Worm (Caenorhabditis elegans) whole organism, young adult: ENCODE results near the gene dpf-1.
A peak's percentile ranks its signal among the peaks of the same experiment; 100 is the strongest.

Source experiments
- B0261.1 ChIP-seq: sonication (generic microtip); optimal IDR thresholded peaks from 2 replicates; lab custom pipeline; 2016; ENCODE audit warnings: mild to moderate bottlenecking, missing genetic modification characterization, moderate library complexity, missing compliant biosample characterization
- F10E7.11 ChIP-seq: sonication (generic microtip); optimal IDR thresholded peaks from 2 replicates; lab custom pipeline; 2017; ENCODE audit warnings: mild to moderate bottlenecking, missing genetic modification characterization, moderate library complexity, missing compliant biosample characterization
- F23B12.7 ChIP-seq: sonication (generic microtip); optimal IDR thresholded peaks from 2 replicates; lab custom pipeline; 2017; ENCODE audit warnings: missing genetic modification characterization, mild to moderate bottlenecking, missing compliant biosample characterization, antibody characterized with exemption, moderate library complexity; ENCODE audit not compliant: insufficient read depth
- F33H1.4 ChIP-seq: fragments of 200-800 bp; sonication (Bioruptor generic); IDR thresholded peaks from 2 replicates; pipeline ENCODE4 v1.3.6; 2022; ENCODE audit warnings: missing genetic modification reagents, missing genetic modification characterization, missing compliant biosample characterization
- F37B4.10 ChIP-seq: fragments of 200-800 bp; sonication (Bioruptor generic); IDR thresholded peaks from 2 replicates; pipeline ENCODE4 v1.3.6; 2022; ENCODE audit warnings: missing genetic modification characterization, missing compliant biosample characterization
- F55B11.4 ChIP-seq: sonication (generic microtip); optimal IDR thresholded peaks from 2 replicates; lab custom pipeline; 2016; ENCODE audit warnings: missing compliant biosample characterization, missing genetic modification characterization, borderline replicate concordance; ENCODE audit not compliant: insufficient read depth
- F57C9.4 ChIP-seq: sonication (generic microtip); optimal IDR thresholded peaks from 2 replicates; lab custom pipeline; 2017; ENCODE audit warnings: mild to moderate bottlenecking, missing genetic modification characterization, missing compliant biosample characterization
- K12H6.12 ChIP-seq: fragments of 200-800 bp; sonication (Bioruptor generic); optimal IDR thresholded peaks from 2 replicates; lab custom pipeline; 2018; ENCODE audit warnings: mild to moderate bottlenecking, missing genetic modification characterization, missing compliant biosample characterization
- Y56A3A.18 ChIP-seq: fragments of 200-800 bp; sonication (Bioruptor generic); IDR thresholded peaks from 2 replicates; pipeline ENCODE4 v1.3.6; 2022; ENCODE audit warnings: missing genetic modification reagents, missing genetic modification characterization, missing compliant biosample characterization
- Y79H2A.3 ChIP-seq: fragments of 200-800 bp; sonication (Bioruptor generic); conservative IDR thresholded peaks from 2 replicates; pipeline ENCODE4 v1.3.6; 2022; ENCODE audit warnings: missing genetic modification reagents, missing genetic modification characterization, missing compliant biosample characterization
- Y95B8A.8 ChIP-seq: fragments of 200-800 bp; sonication (Bioruptor generic); IDR thresholded peaks from 2 replicates; pipeline ENCODE4 v1.3.6; 2022; ENCODE audit warnings: missing genetic modification reagents, missing genetic modification characterization, missing compliant biosample characterization
- ZK185.1 ChIP-seq: sonication (generic microtip); optimal IDR thresholded peaks from 2 replicates; lab custom pipeline; 2016; ENCODE audit warnings: mild to moderate bottlenecking, missing genetic modification characterization, missing compliant biosample characterization; ENCODE audit not compliant: poor library complexity, severe bottlenecking
- athp-1 ChIP-seq: sonication (generic microtip); optimal IDR thresholded peaks from 2 replicates; lab custom pipeline; 2017; ENCODE audit warnings: mild to moderate bottlenecking, missing genetic modification characterization, missing compliant biosample characterization
- attf-5 ChIP-seq: fragments of 200-800 bp; sonication (Bioruptor generic); optimal IDR thresholded peaks from 2 replicates; lab custom pipeline; 2018; ENCODE audit warnings: mild to moderate bottlenecking, missing genetic modification characterization, missing compliant biosample characterization
- attf-6 ChIP-seq: fragments of 200-800 bp; sonication (Bioruptor generic); IDR thresholded peaks from 2 replicates; pipeline ENCODE4 v1.3.6; 2022; ENCODE audit warnings: missing genetic modification reagents, missing genetic modification characterization, missing compliant biosample characterization
- ccch-3 ChIP-seq: fragments of 200-800 bp; sonication (Bioruptor generic); optimal IDR thresholded peaks from 2 replicates; lab custom pipeline; 2018; ENCODE audit warnings: mild to moderate bottlenecking, missing genetic modification characterization, missing compliant biosample characterization
- ceh-100 ChIP-seq: fragments of 200-800 bp; sonication (Bioruptor generic); IDR thresholded peaks from 2 replicates; pipeline ENCODE4 v1.3.6; 2022; ENCODE audit warnings: missing genetic modification reagents, missing genetic modification characterization, missing compliant biosample characterization
- ceh-27 ChIP-seq: fragments of 200-800 bp; sonication (Bioruptor generic); optimal IDR thresholded peaks from 2 replicates; lab custom pipeline; 2018; ENCODE audit warnings: mild to moderate bottlenecking, missing genetic modification characterization, moderate library complexity, missing compliant biosample characterization
- ceh-40 ChIP-seq: fragments of 200-800 bp; sonication (Bioruptor generic); IDR thresholded peaks from 2 replicates; pipeline ENCODE4 v1.3.6; 2022; ENCODE audit warnings: missing genetic modification characterization, missing compliant biosample characterization
- ceh-58 ChIP-seq: fragments of 200-800 bp; sonication (Bioruptor generic); IDR thresholded peaks from 2 replicates; pipeline ENCODE4 v1.3.6; 2022; ENCODE audit warnings: missing genetic modification characterization, missing compliant biosample characterization
- chd-7 ChIP-seq: sonication (generic microtip); optimal IDR thresholded peaks from 2 replicates; lab custom pipeline; 2016; ENCODE audit warnings: mild to moderate bottlenecking, missing genetic modification characterization, moderate library complexity, missing compliant biosample characterization
- dox-1 ChIP-seq: fragments of 200-800 bp; sonication (Bioruptor generic); IDR thresholded peaks from 2 replicates; pipeline ENCODE4 v1.3.6; 2022; ENCODE audit warnings: missing genetic modification reagents, missing genetic modification characterization, missing compliant biosample characterization
- dpl-1 ChIP-seq: fragments of 150-350 bp; optimal IDR thresholded peaks from 2 replicates; lab custom pipeline; 2014; ENCODE audit warnings: missing biosample characterization, missing genetic modification reagents, missing genetic modification characterization
- him-1 ChIP-seq: sonication (generic microtip); optimal IDR thresholded peaks from 2 replicates; lab custom pipeline; 2016; ENCODE audit warnings: missing genotype, missing genetic modification reagents, missing genetic modification characterization, missing compliant biosample characterization
- let-526 ChIP-seq: fragments of 200-800 bp; sonication (Bioruptor generic); IDR thresholded peaks from 2 replicates; pipeline ENCODE4 v1.3.6; 2022; ENCODE audit warnings: missing genetic modification reagents, missing genetic modification characterization, missing compliant biosample characterization
- let-607 ChIP-seq, 2 experiments: fragments of 200-800 bp in 1 of 2; sonication (Bioruptor generic) in 1 of 2; sonication (generic microtip) in 1 of 2; optimal IDR thresholded peaks; 2 replicates each; lab custom pipeline; 2016 to 2018; ENCODE audit warnings: mild to moderate bottlenecking in 2 of 2, missing compliant biosample characterization in 2 of 2, missing genetic modification characterization in 2 of 2, moderate library complexity in 2 of 2, missing genotype in 1 of 2
- lin-26 ChIP-seq: fragments of 200-800 bp; sonication (Bioruptor generic); IDR thresholded peaks from 2 replicates; pipeline ENCODE4 v1.3.6; 2022; ENCODE audit warnings: missing genetic modification reagents, missing genetic modification characterization, missing compliant biosample characterization
- lin-35 ChIP-seq, 3 experiments: fragments of 150-350 bp in 2 of 3; sonication (generic microtip) in 1 of 3; optimal IDR thresholded peaks; 2 replicates each; lab custom pipeline; 2014 to 2018; ENCODE audit warnings: missing biosample characterization in 3 of 3, missing genetic modification characterization in 3 of 3, missing genetic modification reagents in 3 of 3
- lir-1 ChIP-seq: fragments of 200-800 bp; sonication (Bioruptor generic); conservative IDR thresholded peaks from 2 replicates; pipeline ENCODE4 v1.3.6; 2022; ENCODE audit warnings: missing genetic modification reagents, missing genetic modification characterization, missing compliant biosample characterization
- lsl-1 ChIP-seq: fragments of 200-800 bp; sonication (Bioruptor generic); optimal IDR thresholded peaks from 2 replicates; lab custom pipeline; 2018; ENCODE audit warnings: mild to moderate bottlenecking, missing genetic modification characterization, moderate library complexity, missing compliant biosample characterization
- lsy-27 ChIP-seq: sonication (generic microtip); optimal IDR thresholded peaks from 2 replicates; lab custom pipeline; 2017; ENCODE audit warnings: missing genetic modification characterization, mild to moderate bottlenecking, missing compliant biosample characterization, antibody characterized with exemption, missing genotype, borderline replicate concordance; ENCODE audit not compliant: insufficient read depth
- madf-8 ChIP-seq: fragments of 200-800 bp; sonication (Bioruptor generic); conservative IDR thresholded peaks from 2 replicates; pipeline ENCODE4 v1.3.6; 2022; ENCODE audit warnings: missing genetic modification reagents, missing genetic modification characterization, missing compliant biosample characterization
- mel-28 ChIP-seq: sonication (generic microtip); optimal IDR thresholded peaks from 2 replicates; lab custom pipeline; 2016; ENCODE audit warnings: borderline replicate concordance, mild to moderate bottlenecking, missing genetic modification characterization, missing compliant biosample characterization
- nfya-1 ChIP-seq: sonication (generic microtip); optimal IDR thresholded peaks from 2 replicates; lab custom pipeline; 2017; ENCODE audit warnings: antibody characterized with exemption, missing compliant biosample characterization, missing genetic modification characterization, borderline replicate concordance; ENCODE audit not compliant: insufficient read depth
- nhr-120 ChIP-seq: fragments of 200-800 bp; sonication (Bioruptor generic); IDR thresholded peaks from 2 replicates; pipeline ENCODE4 v1.3.6; 2022; ENCODE audit warnings: missing genetic modification characterization, missing compliant biosample characterization
- nhr-27 ChIP-seq: fragments of 200-800 bp; sonication (Bioruptor generic); optimal IDR thresholded peaks from 2 replicates; lab custom pipeline; 2018; ENCODE audit warnings: mild to moderate bottlenecking, missing genetic modification characterization, moderate library complexity, missing compliant biosample characterization
- nhr-80 ChIP-seq: sonication (generic microtip); optimal IDR thresholded peaks from 2 replicates; lab custom pipeline; 2016; ENCODE audit warnings: missing genetic modification characterization, missing compliant biosample characterization
- pbrm-1 ChIP-seq: fragments of 200-800 bp; sonication (Bioruptor generic); IDR thresholded peaks from 2 replicates; pipeline ENCODE4 v1.3.6; 2022; ENCODE audit warnings: missing genetic modification reagents, missing genetic modification characterization, missing compliant biosample characterization
- pha-4 ChIP-seq: fragments of 150-350 bp; sonication (generic microtip); optimal IDR thresholded peaks from 2 replicates; lab custom pipeline; 2014; ENCODE audit warnings: missing biosample characterization, missing genetic modification reagents, missing genetic modification characterization
- rcor-1 ChIP-seq: fragments of 200-800 bp; sonication (Bioruptor generic); IDR thresholded peaks from 2 replicates; pipeline ENCODE4 v1.3.6; 2022; ENCODE audit warnings: missing genetic modification reagents, missing genetic modification characterization, missing compliant biosample characterization
- repo-1 ChIP-seq: sonication (generic microtip); optimal IDR thresholded peaks from 2 replicates; lab custom pipeline; 2017; ENCODE audit warnings: mild to moderate bottlenecking, missing genetic modification characterization, missing compliant biosample characterization
- rpc-1 ChIP-seq, 2 experiments: fragments of 150-350 bp in 1 of 2; sonication (generic microtip) in 1 of 2; optimal IDR thresholded peaks; 2 replicates each; lab custom pipeline; 2014 to 2018; ENCODE audit warnings: missing biosample characterization in 1 of 2, missing genetic modification characterization in 1 of 2, missing genetic modification reagents in 1 of 2, missing genotype in 1 of 2
- sea-2 ChIP-seq: fragments of 200-800 bp; sonication (Bioruptor generic); IDR thresholded peaks from 2 replicates; pipeline ENCODE4 v1.3.6; 2022; ENCODE audit warnings: missing genetic modification characterization, missing compliant biosample characterization
- snpc-1.1 ChIP-seq: sonication (generic microtip); optimal IDR thresholded peaks from 2 replicates; lab custom pipeline; 2017; ENCODE audit warnings: missing genetic modification characterization, mild to moderate bottlenecking, missing compliant biosample characterization, antibody characterized with exemption, moderate library complexity, missing genotype, missing genetic modification reagents; ENCODE audit not compliant: insufficient read depth
- sptf-2 ChIP-seq: fragments of 200-800 bp; sonication (Bioruptor generic); optimal IDR thresholded peaks from 2 replicates; lab custom pipeline; 2018; ENCODE audit warnings: mild to moderate bottlenecking, missing genetic modification characterization, missing compliant biosample characterization
- tlf-1 ChIP-seq: fragments of 200-800 bp; sonication (Bioruptor generic); optimal IDR thresholded peaks from 2 replicates; lab custom pipeline; 2018; ENCODE audit warnings: mild to moderate bottlenecking, missing genetic modification characterization, missing compliant biosample characterization
- unc-130 ChIP-seq: sonication (generic microtip); optimal IDR thresholded peaks from 2 replicates; lab custom pipeline; 2016; ENCODE audit warnings: missing genetic modification reagents, missing genetic modification characterization, missing compliant biosample characterization

Gene dpf-1

DNA sequence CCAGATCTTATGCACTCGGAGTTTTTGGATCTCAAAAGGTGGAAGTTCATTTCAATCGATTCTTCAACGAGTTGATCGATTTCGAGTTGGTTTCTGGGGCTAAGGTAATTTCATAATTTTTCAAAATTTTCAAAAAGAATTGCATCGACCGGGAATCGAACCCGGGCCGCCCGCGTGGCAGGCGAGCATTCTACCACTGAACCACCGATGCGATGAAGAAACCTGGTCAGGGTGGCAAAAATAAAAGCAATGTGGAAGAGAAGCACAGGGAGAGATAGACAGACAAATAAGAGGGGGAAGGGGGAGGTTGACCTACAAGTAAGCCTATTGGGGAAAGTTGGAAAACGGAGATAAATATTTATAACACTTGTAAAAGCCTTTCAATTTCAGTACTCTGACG lies 33.9 kb downstream of the dpf-1 start (continued):
- TF ChIP-seq lin-35 (GFP tag; optimal IDR thresholded peaks at IDR 0.05; lab: Kevin White, UChicago) = no peak
- no peak for TF ChIP-seq let-526 (GFP tag; lab: Robert Waterston, UW)
- TF ChIP-seq B0261.1 (tag; lab: Kevin White, UChicago) = peak; percentile 85
- no peak for TF ChIP-seq Y95B8A.8 (GFP tag; lab: Robert Waterston, UW)
- 0 out of 2 replicates have a peak, but pooled peaks have one; percentile 62 for TF ChIP-seq ceh-58 (GFP tag; lab: Robert Waterston, UW)
- no peak for TF ChIP-seq nfya-1 (tag; lab: Kevin White, UChicago)
- no peak for TF ChIP-seq ceh-40 (GFP tag; lab: Robert Waterston, UW)
- TF ChIP-seq nhr-120 (GFP tag; lab: Robert Waterston, UW) = 0 out of 2 replicates have a peak, but pooled peaks have one; percentile 30
- no peak for TF ChIP-seq lsy-27 (tag; lab: Kevin White, UChicago)
- TF ChIP-seq pha-4 (tag; lab: Kevin White, UChicago) = no peak
- TF ChIP-seq Y79H2A.3 = no peak
- TF ChIP-seq tlf-1 = no peak
- TF ChIP-seq nhr-27 (tag; lab: Kevin White, UChicago) = no peak
- peak in 1 of 2 experiments; percentile 14 for TF ChIP-seq let-607 (tag; optimal IDR thresholded peaks at IDR 0.05; lab: Kevin White, UChicago)
- TF ChIP-seq lin-26 = peak; percentile 85
- TF ChIP-seq sea-2 (GFP tag; lab: Robert Waterston, UW) = no peak
- TF ChIP-seq ccch-3 (GFP tag; lab: Kevin White, UChicago) = no peak
- no peak for TF ChIP-seq F37B4.10 (GFP tag; lab: Robert Waterston, UW)
- no peak for TF ChIP-seq madf-8 (GFP tag; lab: Robert Waterston, UW)
- peak; percentile 19 for TF ChIP-seq chd-7
- TF ChIP-seq repo-1 (tag; lab: Kevin White, UChicago) = no peak
- no peak for TF ChIP-seq rcor-1 (GFP tag; lab: Robert Waterston, UW)
- peak; percentile 24 for TF ChIP-seq nhr-80
- no peak for TF ChIP-seq ceh-100 (GFP tag; lab: Robert Waterston, UW)
- TF ChIP-seq athp-1 = peak; percentile 52
- TF ChIP-seq snpc-1.1 (tag; lab: Kevin White, UChicago) = no peak
- TF ChIP-seq mel-28 (tag; lab: Kevin White, UChicago) = no peak
- peak; percentile 7 for TF ChIP-seq attf-5 (GFP tag; lab: Kevin White, UChicago)
- TF ChIP-seq him-1 = peak; percentile 20
- TF ChIP-seq ZK185.1 = peak; percentile 24
- TF ChIP-seq F55B11.4 (tag; lab: Kevin White, UChicago) = no peak
- TF ChIP-seq lsl-1 (GFP tag; lab: Kevin White, UChicago) = peak; percentile 36
- TF ChIP-seq dox-1 (GFP tag; lab: Robert Waterston, UW) = peak; percentile 63
- no peak for TF ChIP-seq F10E7.11
- peak; percentile 33; the same call in 1 of the 2 replicates for TF ChIP-seq attf-6 (GFP tag; lab: Robert Waterston, UW)
- TF ChIP-seq F33H1.4 (GFP tag; lab: Robert Waterston, UW) = peak; percentile 32; the same call in 1 of the 2 replicates
- TF ChIP-seq F23B12.7 (tag; lab: Kevin White, UChicago) = no peak
- peak; percentile 44 for TF ChIP-seq ceh-27 (GFP tag; lab: Kevin White, UChicago)
- 0 out of 2 replicates have a peak, but pooled peaks have one; percentile 52 for TF ChIP-seq lir-1
- TF ChIP-seq F57C9.4 (tag; lab: Kevin White, UChicago) = no peak
- peak; percentile 76 for TF ChIP-seq rpc-1 (optimal IDR thresholded peaks at IDR 0.05; lab: Kevin White, UChicago)
- peak; percentile 83 for TF ChIP-seq rpc-1 (tag; optimal IDR thresholded peaks at IDR 0.05; lab: Kevin White, UChicago)
- TF ChIP-seq sptf-2 (GFP tag; lab: Kevin White, UChicago) = no peak
- TF ChIP-seq unc-130 = no peak
- TF ChIP-seq Y56A3A.18 (GFP tag; lab: Robert Waterston, UW) = peak; percentile 71; the same call in 1 of the 2 replicates
- TF ChIP-seq dpl-1 (GFP tag; lab: Kevin White, UChicago) = no peak
- TF ChIP-seq pbrm-1 (GFP tag; lab: Robert Waterston, UW) = peak; percentile 62; the same call in 1 of the 2 replicates
- no peak for TF ChIP-seq K12H6.12 (tag; lab: Kevin White, UChicago)
